Fruit fly (Drosophila melanogaster) whole organism, embryonic: ENCODE data around the gene Pis.

Experiments
- Bdp1 ChIP-seq: fragments of 200-800 bp; sonication (Bioruptor generic); optimal IDR thresholded peaks from 3 replicates; lab custom pipeline; 2016; ENCODE audit warnings: missing biosample characterization, missing genetic modification characterization
- CG10267 ChIP-seq: fragments of 200-800 bp; sonication (Bioruptor generic); optimal IDR thresholded peaks from 2 replicates; lab custom pipeline; 2018; ENCODE audit warnings: missing biosample characterization, mild to moderate bottlenecking, missing genetic modification characterization, moderate library complexity
- CG10959 ChIP-seq: fragments of 200-800 bp; sonication (Bioruptor generic); IDR thresholded peaks from 2 replicates; pipeline ENCODE4 v1.3.6; 2022; ENCODE audit warnings: missing biosample characterization, missing genetic modification characterization
- CG10979 ChIP-seq: fragments of 200-800 bp; sonication (Bioruptor generic); optimal IDR thresholded peaks from 2 replicates; lab custom pipeline; 2018; ENCODE audit warnings: missing biosample characterization, mild to moderate bottlenecking, missing genetic modification characterization, moderate library complexity
- CG12744 ChIP-seq: fragments of 200-800 bp; sonication (Bioruptor generic); optimal IDR thresholded peaks from 2 replicates; lab custom pipeline; 2016; ENCODE audit warnings: missing biosample characterization, missing genetic modification characterization
- CG13296 ChIP-seq: fragments of 200-800 bp; sonication (Bioruptor generic); optimal IDR thresholded peaks from 3 replicates; lab custom pipeline; 2018; ENCODE audit warnings: missing biosample characterization, mild to moderate bottlenecking, missing genetic modification characterization
- CG13424 ChIP-seq: fragments of 200-800 bp; sonication (Bioruptor generic); optimal IDR thresholded peaks from 2 replicates; lab custom pipeline; 2019; ENCODE audit warnings: missing biosample characterization, mild to moderate bottlenecking, missing genetic modification characterization, moderate library complexity
- CG15073 ChIP-seq: fragments of 200-800 bp; sonication (Bioruptor generic); optimal IDR thresholded peaks from 2 replicates; lab custom pipeline; 2016; ENCODE audit warnings: missing biosample characterization, missing genetic modification characterization
- CG15514 ChIP-seq: fragments of 200-800 bp; sonication (Bioruptor generic); optimal IDR thresholded peaks from 3 replicates; lab custom pipeline; 2017; ENCODE audit warnings: missing biosample characterization, missing genetic modification characterization, mild to moderate bottlenecking, moderate library complexity, missing genetic modification reagents
- CG17361 ChIP-seq: fragments of 200-800 bp; sonication (Bioruptor generic); IDR thresholded peaks from 3 replicates; pipeline ENCODE4 v1.3.6; 2022; ENCODE audit warnings: missing biosample characterization, missing genetic modification characterization
- CG17568 ChIP-seq: fragments of 200-800 bp; sonication (Bioruptor generic); optimal IDR thresholded peaks from 2 replicates; lab custom pipeline; 2018; ENCODE audit warnings: missing biosample characterization, mild to moderate bottlenecking, missing genetic modification characterization, moderate library complexity
- CG17912 ChIP-seq: fragments of 200-800 bp; sonication (Bioruptor generic); optimal IDR thresholded peaks from 2 replicates; lab custom pipeline; 2018; ENCODE audit warnings: missing biosample characterization, mild to moderate bottlenecking, missing genetic modification characterization
- CG18619 ChIP-seq: fragments of 200-800 bp; sonication (Bioruptor generic); optimal IDR thresholded peaks from 3 replicates; lab custom pipeline; 2017; ENCODE audit warnings: missing biosample characterization, mild to moderate bottlenecking, missing genetic modification characterization
- CG18764 ChIP-seq: fragments of 200-800 bp; sonication (Bioruptor generic); optimal IDR thresholded peaks from 3 replicates; lab custom pipeline; 2016; ENCODE audit warnings: missing biosample characterization, missing genetic modification characterization
- CG2129 ChIP-seq: fragments of 200-800 bp; sonication (Bioruptor generic); IDR thresholded peaks from 2 replicates; pipeline ENCODE4 v1.3.6; 2022; ENCODE audit warnings: missing biosample characterization, missing genetic modification characterization; ENCODE audit not compliant: partially characterized antibody
- CG2875 ChIP-seq: fragments of 200-800 bp; sonication (Bioruptor generic); optimal IDR thresholded peaks from 2 replicates; lab custom pipeline; 2017; ENCODE audit warnings: missing biosample characterization, mild to moderate bottlenecking, missing genetic modification characterization, missing genetic modification reagents
- CG4328 ChIP-seq: fragments of 200-800 bp; sonication (Bioruptor generic); optimal IDR thresholded peaks from 3 replicates; lab custom pipeline; 2017; ENCODE audit warnings: missing biosample characterization, missing genetic modification reagents, missing genetic modification characterization
- CG43689 ChIP-seq: fragments of 200-800 bp; sonication (Bioruptor generic); IDR thresholded peaks from 2 replicates; pipeline ENCODE4 v1.3.6; 2022; ENCODE audit warnings: missing biosample characterization, missing genetic modification characterization
- CG5180 ChIP-seq: fragments of 200-800 bp; sonication (Bioruptor generic); optimal IDR thresholded peaks from 3 replicates; lab custom pipeline; 2017; ENCODE audit warnings: missing biosample characterization, missing genetic modification characterization, mild to moderate bottlenecking, moderate library complexity, missing genetic modification reagents
- CG7271 ChIP-seq: fragments of 200-800 bp; sonication (Bioruptor generic); optimal IDR thresholded peaks from 2 replicates; lab custom pipeline; 2018; ENCODE audit warnings: missing biosample characterization, mild to moderate bottlenecking, missing genetic modification characterization, moderate library complexity
- CG7987 ChIP-seq: fragments of 200-800 bp; sonication (Bioruptor generic); optimal IDR thresholded peaks from 2 replicates; lab custom pipeline; 2018; ENCODE audit warnings: missing biosample characterization, mild to moderate bottlenecking, missing genetic modification characterization, moderate library complexity
- CG8281 ChIP-seq: fragments of 200-800 bp; sonication (Bioruptor generic); optimal IDR thresholded peaks from 2 replicates; lab custom pipeline; 2018; ENCODE audit warnings: missing biosample characterization, mild to moderate bottlenecking, missing genetic modification characterization, moderate library complexity
- CG9797 ChIP-seq: fragments of 200-800 bp; sonication (Bioruptor generic); optimal IDR thresholded peaks from 3 replicates; lab custom pipeline; 2018; ENCODE audit warnings: missing biosample characterization, mild to moderate bottlenecking, missing genetic modification characterization
- CrebB ChIP-seq: fragments of 200-800 bp; sonication (Bioruptor generic); optimal IDR thresholded peaks from 3 replicates; lab custom pipeline; 2018; ENCODE audit warnings: missing biosample characterization, mild to moderate bottlenecking, missing genetic modification characterization
- Eip74EF ChIP-seq, 2 experiments: fragments of 200-800 bp in 1 of 2; fragments of >200 bp in 1 of 2; sonication (Bioruptor generic) in 1 of 2; optimal IDR thresholded peaks; 2 replicates each; lab custom pipeline; 2017 to 2019; ENCODE audit warnings: missing biosample characterization in 2 of 2, missing genetic modification characterization in 2 of 2, mild to moderate bottlenecking in 1 of 2, moderate library complexity in 1 of 2
- Pdp1 ChIP-seq, 2 experiments: fragments of 200-800 bp; sonication (Bioruptor generic); optimal IDR thresholded peaks; 3 replicates each; lab custom pipeline; 2016; ENCODE audit warnings: missing biosample characterization in 2 of 2, missing genetic modification characterization in 2 of 2, mild to moderate bottlenecking in 1 of 2, moderate library complexity in 1 of 2
- Ravus ChIP-seq: fragments of 200-800 bp; sonication (Bioruptor generic); IDR thresholded peaks from 2 replicates; pipeline ENCODE4 v1.3.6; 2022; ENCODE audit warnings: missing biosample characterization, missing genetic modification characterization
- TFAM ChIP-seq: fragments of 200-800 bp; sonication (Bioruptor generic); optimal IDR thresholded peaks from 2 replicates; lab custom pipeline; 2017; ENCODE audit warnings: missing biosample characterization, missing genetic modification characterization, inconsistent platforms
- YL-1 ChIP-seq: fragments of 200-800 bp; sonication (Bioruptor generic); optimal IDR thresholded peaks from 3 replicates; lab custom pipeline; 2017; ENCODE audit warnings: missing biosample characterization, mild to moderate bottlenecking, missing genetic modification characterization
- bowl ChIP-seq: fragments of 200-800 bp; sonication (Bioruptor generic); IDR thresholded peaks from 2 replicates; pipeline ENCODE4 v1.3.6; 2022; ENCODE audit warnings: missing biosample characterization, missing genetic modification characterization
- caup ChIP-seq: fragments of 200-800 bp; sonication (Bioruptor generic); optimal IDR thresholded peaks from 3 replicates; lab custom pipeline; 2017; ENCODE audit warnings: missing biosample characterization, mild to moderate bottlenecking, missing genetic modification characterization, moderate library complexity; ENCODE audit not compliant: severe bottlenecking
- dati ChIP-seq: fragments of 200-800 bp; sonication (Bioruptor generic); IDR thresholded peaks from 2 replicates; pipeline ENCODE4 v1.3.6; 2022; ENCODE audit warnings: missing biosample characterization, missing genetic modification characterization
- fd102C ChIP-seq: fragments of 200-800 bp; sonication (Bioruptor generic); optimal IDR thresholded peaks from 2 replicates; lab custom pipeline; 2018; ENCODE audit warnings: missing biosample characterization, mild to moderate bottlenecking, missing genetic modification characterization, moderate library complexity
- fu2 ChIP-seq: fragments of 200-800 bp; sonication (Bioruptor generic); optimal IDR thresholded peaks from 2 replicates; lab custom pipeline; 2016; ENCODE audit warnings: missing biosample characterization, missing genetic modification characterization
- gro ChIP-seq: fragments of 200-800 bp; sonication (Bioruptor generic); optimal IDR thresholded peaks from 2 replicates; lab custom pipeline; 2016; ENCODE audit warnings: missing biosample characterization, missing genetic modification characterization
- inv ChIP-seq: fragments of 200-800 bp; sonication (Bioruptor generic); IDR thresholded peaks from 2 replicates; pipeline ENCODE4 v1.3.6; 2022; ENCODE audit warnings: missing biosample characterization, missing genetic modification characterization; ENCODE audit not compliant: partially characterized antibody
- pnt ChIP-seq: fragments of 200-800 bp; sonication (Bioruptor generic); optimal IDR thresholded peaks from 3 replicates; lab custom pipeline; 2016; ENCODE audit warnings: missing biosample characterization, missing genetic modification characterization
- prd ChIP-seq, 3 experiments: fragments of >200 bp in 2 of 3; fragments of 200-800 bp in 1 of 3; sonication (Bioruptor generic) in 1 of 3; optimal IDR thresholded peaks in 2 of 3; IDR thresholded peaks in 1 of 3; 2 replicates in 2 of 3; 3 replicates in 1 of 3; pipeline versions ENCODE4 v1.3.6 to Lab custom; 2017 to 2022; ENCODE audit warnings: missing biosample characterization in 1 of 3, missing genetic modification characterization in 1 of 3
- psq ChIP-seq: fragments of 200-800 bp; sonication (Bioruptor generic); optimal IDR thresholded peaks from 2 replicates; lab custom pipeline; 2017; ENCODE audit warnings: missing biosample characterization, missing genetic modification characterization
- seq ChIP-seq: fragments of 200-800 bp; sonication (Bioruptor generic); IDR thresholded peaks from 2 replicates; pipeline ENCODE4 v1.3.6; 2022; ENCODE audit warnings: missing biosample characterization, missing genetic modification characterization
- shn ChIP-seq: fragments of 200-800 bp; sonication (Bioruptor generic); optimal IDR thresholded peaks from 3 replicates; lab custom pipeline; 2016; ENCODE audit warnings: missing biosample characterization, missing genetic modification characterization
- slou ChIP-seq: fragments of 200-800 bp; sonication (Bioruptor generic); optimal IDR thresholded peaks from 3 replicates; lab custom pipeline; 2016; ENCODE audit warnings: missing biosample characterization, missing genetic modification characterization
- sr ChIP-seq: fragments of 200-800 bp; sonication (Bioruptor generic); IDR thresholded peaks from 3 replicates; pipeline ENCODE4 v1.3.6; 2022; ENCODE audit warnings: missing biosample characterization, missing genetic modification characterization
- stc ChIP-seq: fragments of 200-800 bp; sonication (Bioruptor generic); IDR thresholded peaks from 2 replicates; pipeline ENCODE4 v1.3.6; 2022; ENCODE audit warnings: missing biosample characterization, missing genetic modification characterization
- trh ChIP-seq: fragments of 200-800 bp; sonication (Bioruptor generic); optimal IDR thresholded peaks from 2 replicates; lab custom pipeline; 2016; ENCODE audit warnings: missing biosample characterization, missing genetic modification characterization
- unc-4 ChIP-seq: fragments of 200-800 bp; sonication (Bioruptor generic); IDR thresholded peaks from 2 replicates; pipeline ENCODE4 v1.3.6; 2022; ENCODE audit warnings: missing biosample characterization, missing genetic modification characterization; ENCODE audit not compliant: partially characterized antibody
- unpg ChIP-seq: fragments of 200-800 bp; sonication (Bioruptor generic); optimal IDR thresholded peaks from 3 replicates; lab custom pipeline; 2018; ENCODE audit warnings: missing biosample characterization, mild to moderate bottlenecking, missing genetic modification characterization, moderate library complexity
- z ChIP-seq: fragments of 200-800 bp; sonication (Bioruptor generic); IDR thresholded peaks from 3 replicates; pipeline ENCODE4 v1.3.6; 2022; ENCODE audit warnings: missing biosample characterization, missing genetic modification characterization
- zfh1 ChIP-seq: fragments of 200-800 bp; sonication (Bioruptor generic); IDR thresholded peaks from 3 replicates; pipeline ENCODE4 v1.3.6; 2022; ENCODE audit warnings: missing biosample characterization, missing genetic modification characterization

The Pis gene

DNA sequence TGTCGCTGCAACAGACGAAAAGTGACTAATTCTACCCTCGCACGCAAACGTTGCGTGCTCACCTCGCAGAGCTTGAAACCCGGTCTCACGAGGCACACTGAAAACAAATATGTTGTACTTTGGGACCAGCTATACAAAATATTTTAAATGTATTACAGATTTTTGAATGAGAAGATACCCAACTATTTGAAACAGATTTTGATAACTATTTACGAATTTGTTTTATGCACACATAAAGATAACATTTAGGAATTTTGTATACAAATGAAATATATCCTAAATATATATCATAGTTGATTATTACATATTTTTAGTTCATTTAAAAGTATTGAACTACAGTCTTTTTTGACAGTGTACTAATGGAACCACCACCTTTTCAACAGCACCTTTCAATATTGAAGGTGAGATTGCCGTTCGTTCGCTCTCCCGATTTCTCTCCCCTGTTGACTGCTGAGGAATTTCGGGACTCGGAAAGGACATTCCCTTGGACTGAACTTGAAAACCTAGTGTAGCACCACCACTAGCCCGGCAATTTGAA, 32.5 kb downstream of the Pis start, which contains the start of gene CG15646 (continued):
- no peak for TF ChIP-seq CG4328 (GFP tag; lab: Kevin White, UChicago)
- no peak for TF ChIP-seq gro (GFP tag; lab: Kevin White, UChicago)
- no peak for TF ChIP-seq Bdp1 (GFP tag; lab: Kevin White, UChicago)
- no peak for TF ChIP-seq psq (GFP tag; lab: Kevin White, UChicago)
- peak; percentile 15 for TF ChIP-seq trh (GFP tag; lab: Kevin White, UChicago)
- peak; percentile 57 for TF ChIP-seq CG2875 (GFP tag; lab: Kevin White, UChicago)
- no peak for TF ChIP-seq Pdp1 (GFP tag; optimal IDR thresholded peaks at IDR 0.05; lab: Kevin White, UChicago)
- TF ChIP-seq unc-4 (GFP tag; lab: Robert Waterston, UW): no peak
- TF ChIP-seq CG7987 (GFP tag; lab: Kevin White, UChicago): no peak
- TF ChIP-seq CG13296 (GFP tag; lab: Kevin White, UChicago): peak; percentile 8
- TF ChIP-seq shn (GFP tag; lab: Kevin White, UChicago): no peak
- no peak for TF ChIP-seq Eip74EF (GFP tag; optimal IDR thresholded peaks at IDR 0.05; lab: Kevin White, UChicago)
- TF ChIP-seq CG8281 (tag; lab: Kevin White, UChicago): peak; percentile 21
- TF ChIP-seq fu2 (GFP tag; lab: Kevin White, UChicago): no peak
- no peak for TF ChIP-seq pnt (GFP tag; lab: Kevin White, UChicago)
- TF ChIP-seq CG15514 (GFP tag; lab: Kevin White, UChicago): no peak
- TF ChIP-seq TFAM (GFP tag; lab: Kevin White, UChicago): peak; percentile 14
- no peak for TF ChIP-seq CG43689
- peak; percentile 74 for TF ChIP-seq CG10959 (GFP tag; lab: Robert Waterston, UW)
- no peak for TF ChIP-seq CG12744 (GFP tag; lab: Kevin White, UChicago)
- TF ChIP-seq inv (GFP tag; lab: Robert Waterston, UW): no peak
- TF ChIP-seq fd102C (GFP tag; lab: Kevin White, UChicago): peak; percentile 74
- no peak for TF ChIP-seq CG17568
- TF ChIP-seq CG5180 (GFP tag; lab: Kevin White, UChicago): peak; percentile 32
- TF ChIP-seq CG18619 (GFP tag; lab: Kevin White, UChicago): peak; percentile 52
- peak; percentile 15 for TF ChIP-seq slou (GFP tag; lab: Kevin White, UChicago)
- TF ChIP-seq CG7271 (tag; lab: Kevin White, UChicago): peak; percentile 76
- no peak for TF ChIP-seq bowl (GFP tag; lab: Robert Waterston, UW)
- TF ChIP-seq CG18764 (GFP tag; lab: Kevin White, UChicago): peak; percentile 38
- no peak for TF ChIP-seq dati (GFP tag; lab: Robert Waterston, UW)
- no peak for TF ChIP-seq CG9797 (GFP tag; lab: Kevin White, UChicago)
- TF ChIP-seq zfh1 (GFP tag; lab: Robert Waterston, UW): peak; percentile 74; the same call in 2 of the 3 replicates
- no peak for TF ChIP-seq CG17912 (GFP tag; lab: Kevin White, UChicago)
- TF ChIP-seq Ravus (GFP tag; lab: Robert Waterston, UW): no peak
- TF ChIP-seq unpg: peak; percentile 80
- no peak for TF ChIP-seq YL-1
- no peak for TF ChIP-seq CG15073 (GFP tag; lab: Kevin White, UChicago)
- TF ChIP-seq caup: peak; percentile 25
- peak; percentile 95 for TF ChIP-seq CG10979 (tag; lab: Kevin White, UChicago)
- peak; percentile 93 for TF ChIP-seq CG17361 (GFP tag; lab: Robert Waterston, UW)
- no peak for TF ChIP-seq prd (optimal IDR thresholded peaks at IDR 0.05; lab: Kevin White, UChicago)
- peak; percentile 85 for TF ChIP-seq prd (GFP tag; IDR thresholded peaks at IDR 0.05; lab: Robert Waterston, UW)
- TF ChIP-seq seq (GFP tag; lab: Robert Waterston, UW): no peak
- TF ChIP-seq CG10267: peak; percentile 89
- no peak for TF ChIP-seq CG2129 (GFP tag; lab: Robert Waterston, UW)
- no peak for TF ChIP-seq z (GFP tag; lab: Robert Waterston, UW)
- no peak for TF ChIP-seq sr
- peak; percentile 11 for TF ChIP-seq CrebB
- peak; percentile 80 for TF ChIP-seq CG13424 (tag; lab: Kevin White, UChicago)
- TF ChIP-seq stc (GFP tag; lab: Robert Waterston, UW): no peak
